Fruit fly (Drosophila melanogaster): Measurements from ENCODE around the gene CG10184.

Gene CG10184

dm6 chr3R:23652525-23653108 is 47.3 kb upstream of the CG10184 start (continued):
- TF ChIP-seq CG17359 (tag; optimal IDR thresholded peaks at IDR 0.05), result peak; percentile 25
- peak; percentile 41; the same call in 1 of the 2 replicates for TF ChIP-seq CG31224 (GFP tag; IDR thresholded peaks at IDR 0.05)
- no peak for TF ChIP-seq CG15073 (GFP tag; optimal IDR thresholded peaks at IDR 0.05)
- peak; percentile 40 for TF ChIP-seq emc (GFP tag; optimal IDR thresholded peaks at IDR 0.05)
- 0 out of 2 replicates have a peak, but pooled peaks have one; percentile 16 for TF ChIP-seq ap (GFP tag; IDR thresholded peaks at IDR 0.05)
- peak; percentile 87 for TF ChIP-seq CG18599 (GFP tag; optimal IDR thresholded peaks at IDR 0.05)
- TF ChIP-seq CG14710 (tag; optimal IDR thresholded peaks at IDR 0.05), result no peak
- no peak for TF ChIP-seq Aef1 (GFP tag; IDR thresholded peaks at IDR 0.05)
- TF ChIP-seq Awh (GFP tag; IDR thresholded peaks at IDR 0.05), result 0 out of 2 replicates have a peak, but pooled peaks have one; percentile 21
- peak; percentile 62 for TF ChIP-seq ash1 (GFP tag; optimal IDR thresholded peaks at IDR 0.05)
- TF ChIP-seq CG4854 (GFP tag; optimal IDR thresholded peaks at IDR 0.05), result peak; percentile 64
- peak; percentile 76 for TF ChIP-seq CG11456 (GFP tag; IDR thresholded peaks at IDR 0.05)
- TF ChIP-seq CG15269 (tag; optimal IDR thresholded peaks at IDR 0.05), result peak; percentile 78
- peak; percentile 68; the same call in 1 of the 2 replicates for TF ChIP-seq CG32532 (GFP tag; IDR thresholded peaks at IDR 0.05)
- TF ChIP-seq CG17829 (tag; optimal IDR thresholded peaks at IDR 0.05), result no peak
- no peak for TF ChIP-seq CG10267 (tag; optimal IDR thresholded peaks at IDR 0.05)
- TF ChIP-seq CG1602 (GFP tag; optimal IDR thresholded peaks at IDR 0.05), result peak; percentile 1
- no peak for TF ChIP-seq CG10979 (tag; optimal IDR thresholded peaks at IDR 0.05)
- peak; percentile 51 for TF ChIP-seq D19B (GFP tag; optimal IDR thresholded peaks at IDR 0.05)
- peak; percentile 40 for TF ChIP-seq CG9876 (GFP tag; optimal IDR thresholded peaks at IDR 0.05)
- TF ChIP-seq CG7271 (tag; optimal IDR thresholded peaks at IDR 0.05), result no peak
- TF ChIP-seq B-H1 (GFP tag; IDR thresholded peaks at IDR 0.05), result peak; percentile 20; the same call in 1 of the 3 replicates
- no peak for TF ChIP-seq nom (GFP tag; optimal IDR thresholded peaks at IDR 0.05)
- no peak for TF ChIP-seq Atf-2 (GFP tag; optimal IDR thresholded peaks at IDR 0.05)
- TF ChIP-seq sd (tag; optimal IDR thresholded peaks at IDR 0.05), result peak; percentile 49
- TF ChIP-seq E2f1 (GFP tag; IDR thresholded peaks at IDR 0.05), result peak; percentile 25; the same call in 1 of the 2 replicates
- peak; percentile 71 for TF ChIP-seq CG7786 (GFP tag; optimal IDR thresholded peaks at IDR 0.05)
- TF ChIP-seq crc (GFP tag; optimal IDR thresholded peaks at IDR 0.05), result peak; percentile 59
- peak; percentile 60 for TF ChIP-seq Dek (tag; optimal IDR thresholded peaks at IDR 0.05)
- TF ChIP-seq Doc3 (GFP tag; IDR thresholded peaks at IDR 0.05; ENCODE audit: partially characterized antibody), result no peak
- peak; percentile 63 for TF ChIP-seq CG9932 (GFP tag; IDR thresholded peaks at IDR 0.05)
- peak; percentile 46 for TF ChIP-seq CG9609 (GFP tag; optimal IDR thresholded peaks at IDR 0.05)
- TF ChIP-seq CG2116 (GFP tag; optimal IDR thresholded peaks at IDR 0.05), result peak; percentile 24
- TF ChIP-seq CG15514 (GFP tag; optimal IDR thresholded peaks at IDR 0.05), result peak; percentile 83
- peak; percentile 88 for TF ChIP-seq CG3281 (GFP tag; optimal IDR thresholded peaks at IDR 0.05)
- TF ChIP-seq zfh1 (GFP tag; IDR thresholded peaks at IDR 0.05), result 0 out of 3 replicates have a peak, but pooled peaks have one; percentile 27
- TF ChIP-seq Hsf (GFP tag; optimal IDR thresholded peaks at IDR 0.05), result peak; percentile 27
- TF ChIP-seq shn (GFP tag; optimal IDR thresholded peaks at IDR 0.05), result peak; percentile 11
- no peak for TF ChIP-seq Kr (GFP tag; optimal IDR thresholded peaks at IDR 0.05)
- TF ChIP-seq CG8290 (GFP tag; optimal IDR thresholded peaks at IDR 0.05), result no peak
- peak in 1 of 2 experiments; percentile 96 for TF ChIP-seq CG8290 (tag; optimal IDR thresholded peaks at IDR 0.05)
- no peak for TF ChIP-seq dan (GFP tag; IDR thresholded peaks at IDR 0.05)
- TF ChIP-seq wek (GFP tag; optimal IDR thresholded peaks at IDR 0.05), result peak; percentile 38
- TF ChIP-seq sob (GFP tag; IDR thresholded peaks at IDR 0.05), result peak; percentile 79
- peak; percentile 39; the same call in 1 of the 2 replicates for TF ChIP-seq al (GFP tag; IDR thresholded peaks at IDR 0.05)
- peak; percentile 51 for TF ChIP-seq eyg (GFP tag; optimal IDR thresholded peaks at IDR 0.05)
- TF ChIP-seq CG32767 (GFP tag; IDR thresholded peaks at IDR 0.05), result peak; percentile 40; the same call in 1 of the 2 replicates
- TF ChIP-seq CG12299 (tag; optimal IDR thresholded peaks at IDR 0.05), result no peak
- TF ChIP-seq CG12071 (GFP tag; optimal IDR thresholded peaks at IDR 0.05), result peak; percentile 83
- peak; percentile 81 for TF ChIP-seq rib (GFP tag; IDR thresholded peaks at IDR 0.05)
